Worm (Caenorhabditis elegans): ENCODE results near the gene T24E12.2.
"Not testable (repeated sequence)": the region's sequence is repeated elsewhere in the genome, so short reads cannot be mapped to it uniquely, and the experiment has no call there.

DNA sequence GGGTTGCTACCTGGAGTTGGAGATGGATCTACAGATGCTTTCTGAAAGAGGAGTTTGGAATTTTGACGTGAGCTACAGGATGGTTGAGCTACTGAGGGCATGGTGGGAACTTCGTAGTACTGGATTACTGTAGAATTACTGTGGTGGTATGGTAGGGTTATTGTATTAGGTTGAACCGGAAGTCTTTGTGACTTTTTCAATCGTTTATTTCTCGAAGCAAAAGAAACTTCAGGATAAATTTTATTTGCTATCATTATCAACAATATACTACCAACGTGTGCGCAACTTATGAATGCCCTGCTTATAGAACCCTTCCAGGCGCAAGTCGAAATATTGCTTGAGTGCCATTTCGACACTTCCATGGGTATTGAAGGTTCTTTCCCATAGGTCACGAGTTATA lies 21.2 kb upstream of the T24E12.2 start, which contains the start of gene T24E12.6:
- not testable (repeated sequence) for TF ChIP-seq W03F9.2, him-1, dao-5 (tag; optimal IDR thresholded peaks at IDR 0.05)

Measured in whole organism, L4/young adult.